Fruit fly (Drosophila melanogaster): ENCODE results near the gene Mcm2.

Gene Mcm2

DNA sequence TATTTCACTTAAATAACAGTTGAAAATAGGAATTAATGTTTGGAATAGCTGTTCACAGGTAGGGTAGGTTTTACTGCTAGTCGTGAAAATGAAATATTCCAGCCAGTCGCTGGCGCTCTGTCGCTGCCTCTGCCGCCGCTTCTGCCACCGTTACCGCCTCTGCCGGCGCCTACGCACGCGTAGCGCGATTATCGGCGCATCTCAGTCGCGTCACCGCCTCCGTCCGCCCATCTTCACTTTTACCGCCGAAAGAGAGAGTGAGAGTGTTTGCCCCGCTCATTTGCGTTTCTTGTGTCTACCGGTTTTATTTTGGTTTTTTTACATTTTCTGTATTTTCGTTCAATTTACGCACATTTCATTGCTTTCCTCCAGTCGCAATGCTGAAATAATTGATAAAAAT lies 13.2 kb upstream of the Mcm2 start (continued):
- TF ChIP-seq pan (optimal IDR thresholded peaks at IDR 0.05) (no peak), pan (GFP tag; optimal IDR thresholded peaks at IDR 0.05 in 1 of 2, IDR thresholded peaks at IDR 0.05 in 1 of 2) (peak in 1 of 2 experiments; percentile 4), CG12071 (GFP tag; optimal IDR thresholded peaks at IDR 0.05) (no peak), gt (GFP tag; IDR thresholded peaks at IDR 0.05) (no peak), CG2199 (GFP tag; IDR thresholded peaks at IDR 0.05) (peak; percentile 69; the same call in 1 of the 3 replicates), Lim3 (GFP tag; IDR thresholded peaks at IDR 0.05) (no peak), Ets65A (GFP tag) (peak; percentile 43), CG42726 (GFP tag; IDR thresholded peaks at IDR 0.05; ENCODE audit: partially characterized antibody) (no peak), CG6254 (GFP tag; optimal IDR thresholded peaks at IDR 0.05) (peak; percentile 7), grn (GFP tag; optimal IDR thresholded peaks at IDR 0.05) (peak; percentile 66), croc (GFP tag; conservative IDR thresholded peaks at IDR 0.05) (no peak), CG10431 (GFP tag; optimal IDR thresholded peaks at IDR 0.05) (peak; percentile 58), CG15479 (GFP tag; optimal IDR thresholded peaks at IDR 0.05) (peak; percentile 95), CG16863 (GFP tag; optimal IDR thresholded peaks at IDR 0.05) (no peak), YL-1 (GFP tag; optimal IDR thresholded peaks at IDR 0.05) (no peak), CG6175 (GFP tag; IDR thresholded peaks at IDR 0.05) (no peak), Hr51 (GFP tag; optimal IDR thresholded peaks at IDR 0.05) (no peak), CG14014 (GFP tag; IDR thresholded peaks at IDR 0.05) (no peak), chinmo (GFP tag; IDR thresholded peaks at IDR 0.05; ENCODE audit: partially characterized antibody) (0 out of 4 replicates have a peak, but pooled peaks have one; percentile 24), CG33557 (GFP tag; optimal IDR thresholded peaks at IDR 0.05) (peak; percentile 64), Atf-2 (GFP tag; optimal IDR thresholded peaks at IDR 0.05) (no peak), Adf1 (GFP tag; IDR thresholded peaks at IDR 0.05) (peak; percentile 88), CG17359 (tag; optimal IDR thresholded peaks at IDR 0.05) (no peak)

DNA sequence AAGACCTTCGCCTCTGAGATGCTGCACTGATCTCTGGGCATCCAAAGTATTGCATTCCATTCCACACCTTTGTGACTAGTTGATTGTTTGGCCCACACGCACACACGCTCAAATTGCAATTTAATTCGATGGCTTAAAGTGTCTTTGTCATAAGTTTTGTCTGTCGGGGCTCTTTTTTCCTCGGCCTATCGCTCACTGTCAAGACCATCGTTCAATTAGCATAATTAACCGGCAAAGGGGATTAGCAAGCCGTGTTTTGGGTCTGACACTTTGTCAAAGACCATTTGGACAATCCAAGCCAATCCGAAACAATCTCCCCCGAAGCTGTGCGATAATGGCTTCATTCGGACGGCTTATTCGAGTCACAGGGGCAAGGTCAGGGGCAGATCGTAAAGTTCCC lies 10.4 kb upstream of the Mcm2 start:
- no peak for TF ChIP-seq CG13123 (GFP tag; optimal IDR thresholded peaks at IDR 0.05)
- TF ChIP-seq CG13287 (GFP tag; IDR thresholded peaks at IDR 0.05; ENCODE audit: partially characterized antibody), result no peak
- TF ChIP-seq sd (tag; optimal IDR thresholded peaks at IDR 0.05), result peak; percentile 52
- TF ChIP-seq toy (GFP tag; IDR thresholded peaks at IDR 0.05), result no peak
- TF ChIP-seq usp (GFP tag; optimal IDR thresholded peaks at IDR 0.05), result no peak
- no peak for TF ChIP-seq CG11247 (GFP tag; IDR thresholded peaks at IDR 0.05)
- no peak for TF ChIP-seq CG32767 (GFP tag; IDR thresholded peaks at IDR 0.05)
- no peak for TF ChIP-seq CG34376 (GFP tag; optimal IDR thresholded peaks at IDR 0.05)
- no peak for TF ChIP-seq Bgb (GFP tag; IDR thresholded peaks at IDR 0.05; ENCODE audit: partially characterized antibody)
- no peak for TF ChIP-seq stc (GFP tag; IDR thresholded peaks at IDR 0.05)
- TF ChIP-seq CG7357 (GFP tag; IDR thresholded peaks at IDR 0.05), result no peak
- no peak for TF ChIP-seq gce (GFP tag; IDR thresholded peaks at IDR 0.05)
- TF ChIP-seq esg (GFP tag; conservative IDR thresholded peaks at IDR 0.05), result no peak
- peak; percentile 2 for TF ChIP-seq pros (GFP tag; optimal IDR thresholded peaks at IDR 0.05)
- no peak for TF ChIP-seq gfzf (GFP tag; optimal IDR thresholded peaks at IDR 0.05)
- TF ChIP-seq bigmax (GFP tag; optimal IDR thresholded peaks at IDR 0.05), result no peak
- peak; percentile 78 for TF ChIP-seq oc (tag; optimal IDR thresholded peaks at IDR 0.05)
- no peak for TF ChIP-seq jing (GFP tag; optimal IDR thresholded peaks at IDR 0.05)
- no peak for TF ChIP-seq nom (GFP tag; optimal IDR thresholded peaks at IDR 0.05)
- no peak for TF ChIP-seq pita (GFP tag; optimal IDR thresholded peaks at IDR 0.05)
- TF ChIP-seq CG7786 (GFP tag; optimal IDR thresholded peaks at IDR 0.05), result no peak
- TF ChIP-seq CG10565 (GFP tag; optimal IDR thresholded peaks at IDR 0.05), result no peak
- 0 out of 4 replicates have a peak, but pooled peaks have one; percentile 64 for TF ChIP-seq chinmo (GFP tag; IDR thresholded peaks at IDR 0.05; ENCODE audit: partially characterized antibody)
- peak; percentile 14; the same call in 1 of the 2 replicates for TF ChIP-seq vvl (GFP tag; IDR thresholded peaks at IDR 0.05)
- no peak for TF ChIP-seq CG32532 (GFP tag; IDR thresholded peaks at IDR 0.05)
- TF ChIP-seq CG7271 (tag; optimal IDR thresholded peaks at IDR 0.05), result no peak
- no peak for TF ChIP-seq phol (tag; optimal IDR thresholded peaks at IDR 0.05)
- no peak for TF ChIP-seq tll (GFP tag; optimal IDR thresholded peaks at IDR 0.05)
- TF ChIP-seq ato (GFP tag; IDR thresholded peaks at IDR 0.05; ENCODE audit: partially characterized antibody), result no peak

Data from whole organism, embryonic.